Fruit fly (Drosophila melanogaster) whole organism, embryonic: ENCODE measurements around the gene grsm.

Source experiments
- Atf3 ChIP-seq: fragments of 200-800 bp; sonication (Bioruptor generic); optimal IDR thresholded peaks from 3 replicates; lab custom pipeline; 2016; ENCODE audit warnings: missing biosample characterization, missing genetic modification characterization
- BtbVII ChIP-seq: fragments of 200-800 bp; sonication (Bioruptor generic); optimal IDR thresholded peaks from 3 replicates; lab custom pipeline; 2017; ENCODE audit warnings: missing biosample characterization, mild to moderate bottlenecking, missing genetic modification characterization
- CG10431 ChIP-seq: fragments of 200-800 bp; sonication (Bioruptor generic); optimal IDR thresholded peaks from 3 replicates; lab custom pipeline; 2018; ENCODE audit warnings: missing biosample characterization, mild to moderate bottlenecking, missing genetic modification characterization
- CG10979 ChIP-seq: fragments of 200-800 bp; sonication (Bioruptor generic); optimal IDR thresholded peaks from 2 replicates; lab custom pipeline; 2018; ENCODE audit warnings: missing biosample characterization, mild to moderate bottlenecking, missing genetic modification characterization, moderate library complexity
- CG13296 ChIP-seq: fragments of 200-800 bp; sonication (Bioruptor generic); optimal IDR thresholded peaks from 3 replicates; lab custom pipeline; 2018; ENCODE audit warnings: missing biosample characterization, mild to moderate bottlenecking, missing genetic modification characterization
- CG13775 ChIP-seq: fragments of 200-800 bp; sonication (Bioruptor generic); optimal IDR thresholded peaks from 3 replicates; lab custom pipeline; 2017; ENCODE audit warnings: missing biosample characterization, mild to moderate bottlenecking, missing genetic modification characterization
- CG14710 ChIP-seq: fragments of 200-800 bp; sonication (Bioruptor generic); optimal IDR thresholded peaks from 3 replicates; lab custom pipeline; 2019; ENCODE audit warnings: missing biosample characterization, mild to moderate bottlenecking, missing genetic modification characterization, moderate library complexity
- CG15073 ChIP-seq: fragments of 200-800 bp; sonication (Bioruptor generic); optimal IDR thresholded peaks from 2 replicates; lab custom pipeline; 2016; ENCODE audit warnings: missing biosample characterization, missing genetic modification characterization
- CG16815 ChIP-seq: fragments of 200-800 bp; sonication (Bioruptor generic); optimal IDR thresholded peaks from 3 replicates; lab custom pipeline; 2017; ENCODE audit warnings: missing biosample characterization, mild to moderate bottlenecking, missing genetic modification characterization
- CG33213 ChIP-seq: fragments of 200-800 bp; sonication (Bioruptor generic); optimal IDR thresholded peaks from 3 replicates; lab custom pipeline; 2016; ENCODE audit warnings: missing biosample characterization, missing genetic modification characterization
- CG4707 ChIP-seq: fragments of 200-800 bp; sonication (Bioruptor generic); optimal IDR thresholded peaks from 2 replicates; lab custom pipeline; 2018; ENCODE audit warnings: missing biosample characterization, mild to moderate bottlenecking, missing genetic modification characterization, moderate library complexity
- CG6175 ChIP-seq: fragments of 200-800 bp; sonication (Bioruptor generic); IDR thresholded peaks from 3 replicates; pipeline ENCODE4 v1.3.6; 2022; ENCODE audit warnings: missing biosample characterization, missing genetic modification characterization
- CG6854 ChIP-seq: fragments of 200-800 bp; sonication (Bioruptor generic); optimal IDR thresholded peaks from 3 replicates; lab custom pipeline; 2017; ENCODE audit warnings: missing biosample characterization, mild to moderate bottlenecking, missing genetic modification characterization
- CG7357 ChIP-seq: fragments of 200-800 bp; sonication (Bioruptor generic); IDR thresholded peaks from 3 replicates; pipeline ENCODE4 v1.3.6; 2022; ENCODE audit warnings: missing biosample characterization, missing genetic modification characterization
- CG7928 ChIP-seq: fragments of 200-800 bp; sonication (Bioruptor generic); optimal IDR thresholded peaks from 2 replicates; lab custom pipeline; 2017; ENCODE audit warnings: missing biosample characterization, mild to moderate bottlenecking, missing genetic modification characterization
- CG8944 ChIP-seq: fragments of 200-800 bp; sonication (Bioruptor generic); optimal IDR thresholded peaks from 3 replicates; lab custom pipeline; 2016; ENCODE audit warnings: missing biosample characterization, missing genetic modification characterization
- Dp ChIP-seq: fragments of 200-800 bp; sonication (Bioruptor generic); optimal IDR thresholded peaks from 2 replicates; lab custom pipeline; 2018; ENCODE audit warnings: missing biosample characterization, mild to moderate bottlenecking, missing genetic modification characterization, moderate library complexity
- Fer2 ChIP-seq: fragments of 200-800 bp; sonication (Bioruptor generic); optimal IDR thresholded peaks from 2 replicates; lab custom pipeline; 2018; ENCODE audit warnings: missing biosample characterization, mild to moderate bottlenecking, missing genetic modification characterization, moderate library complexity
- Fer3 ChIP-seq: fragments of 200-800 bp; sonication (Bioruptor generic); optimal IDR thresholded peaks from 2 replicates; lab custom pipeline; 2018; ENCODE audit warnings: missing biosample characterization, mild to moderate bottlenecking, missing genetic modification characterization, moderate library complexity
- Max ChIP-seq: fragments of 200-800 bp; sonication (Bioruptor generic); optimal IDR thresholded peaks from 2 replicates; lab custom pipeline; 2016; ENCODE audit warnings: missing biosample characterization, mild to moderate bottlenecking, missing genetic modification characterization
- Meics ChIP-seq: fragments of 200-800 bp; sonication (Bioruptor generic); optimal IDR thresholded peaks from 2 replicates; lab custom pipeline; 2017; ENCODE audit warnings: missing biosample characterization, mild to moderate bottlenecking, missing genetic modification characterization
- NC2β ChIP-seq: fragments of 200-800 bp; sonication (Bioruptor generic); optimal IDR thresholded peaks from 2 replicates; lab custom pipeline; 2016; ENCODE audit warnings: missing biosample characterization, missing genetic modification characterization
- Oaz ChIP-seq: fragments of 200-800 bp; sonication (Bioruptor generic); IDR thresholded peaks from 2 replicates; pipeline ENCODE4 v1.3.6; 2022; ENCODE audit warnings: missing biosample characterization, missing genetic modification characterization
- Poxn ChIP-seq: fragments of 200-800 bp; sonication (Bioruptor generic); IDR thresholded peaks from 2 replicates; pipeline ENCODE4 v1.3.6; 2022; ENCODE audit warnings: missing biosample characterization, missing genetic modification characterization
- Ptx1 ChIP-seq: fragments of 200-800 bp; sonication (Bioruptor generic); IDR thresholded peaks from 2 replicates; pipeline ENCODE4 v1.3.6; 2022; ENCODE audit warnings: missing biosample characterization, missing genetic modification characterization
- Rfx ChIP-seq: fragments of 200-800 bp; sonication (Bioruptor generic); IDR thresholded peaks from 2 replicates; pipeline ENCODE4 v1.3.6; 2022; ENCODE audit warnings: missing biosample characterization, missing genetic modification characterization
- ab ChIP-seq: fragments of 200-800 bp; sonication (Bioruptor generic); optimal IDR thresholded peaks from 2 replicates; lab custom pipeline; 2016; ENCODE audit warnings: missing biosample characterization, missing genetic modification characterization
- az2 ChIP-seq: fragments of 200-800 bp; sonication (Bioruptor generic); optimal IDR thresholded peaks from 3 replicates; lab custom pipeline; 2016; ENCODE audit warnings: missing biosample characterization, missing genetic modification characterization
- bigmax ChIP-seq: fragments of 200-800 bp; sonication (Bioruptor generic); optimal IDR thresholded peaks from 2 replicates; lab custom pipeline; 2018; ENCODE audit warnings: missing biosample characterization, mild to moderate bottlenecking, missing genetic modification characterization
- bowl ChIP-seq: fragments of 200-800 bp; sonication (Bioruptor generic); IDR thresholded peaks from 2 replicates; pipeline ENCODE4 v1.3.6; 2022; ENCODE audit warnings: missing biosample characterization, missing genetic modification characterization
- chif ChIP-seq, 2 experiments: fragments of 200-800 bp; sonication (Bioruptor generic); optimal IDR thresholded peaks; 3 replicates each; lab custom pipeline; 2016; ENCODE audit warnings: missing biosample characterization in 2 of 2, missing genetic modification characterization in 2 of 2
- chinmo ChIP-seq: fragments of 200-800 bp; sonication (Bioruptor generic); IDR thresholded peaks from 4 replicates; pipeline ENCODE4 v1.3.6; 2022; ENCODE audit warnings: missing biosample characterization, missing genetic modification characterization; ENCODE audit not compliant: partially characterized antibody
- da ChIP-seq: fragments of 200-800 bp; sonication (Bioruptor generic); optimal IDR thresholded peaks from 2 replicates; lab custom pipeline; 2016; ENCODE audit warnings: missing biosample characterization, missing genetic modification characterization
- dmrt11E ChIP-seq: fragments of 200-800 bp; sonication (Bioruptor generic); optimal IDR thresholded peaks from 3 replicates; lab custom pipeline; 2018; ENCODE audit warnings: missing biosample characterization, mild to moderate bottlenecking, missing genetic modification characterization, moderate library complexity
- en ChIP-seq: fragments of 200-800 bp; sonication (Bioruptor generic); optimal IDR thresholded peaks from 2 replicates; lab custom pipeline; 2016; ENCODE audit warnings: missing biosample characterization, missing genetic modification characterization
- fd64A ChIP-seq: fragments of 200-800 bp; sonication (Bioruptor generic); optimal IDR thresholded peaks from 3 replicates; lab custom pipeline; 2018; ENCODE audit warnings: missing biosample characterization, mild to moderate bottlenecking, missing genetic modification characterization
- fru ChIP-seq: fragments of >200 bp; optimal IDR thresholded peaks from 2 replicates; lab custom pipeline; 2017
- fu2 ChIP-seq: fragments of 200-800 bp; sonication (Bioruptor generic); optimal IDR thresholded peaks from 2 replicates; lab custom pipeline; 2016; ENCODE audit warnings: missing biosample characterization, missing genetic modification characterization
- gsb ChIP-seq: fragments of 200-800 bp; sonication (Bioruptor generic); IDR thresholded peaks from 2 replicates; pipeline ENCODE4 v1.3.6; 2022; ENCODE audit warnings: missing biosample characterization, missing genetic modification characterization
- h ChIP-seq: fragments of >200 bp; optimal IDR thresholded peaks from 2 replicates; lab custom pipeline; 2017
- her ChIP-seq: fragments of 200-800 bp; sonication (Bioruptor generic); optimal IDR thresholded peaks from 2 replicates; lab custom pipeline; 2016; ENCODE audit warnings: missing biosample characterization, missing genetic modification characterization
- hkb ChIP-seq, 2 experiments: fragments of 200-800 bp in 1 of 2; fragments of >200 bp in 1 of 2; sonication (Bioruptor generic) in 1 of 2; IDR thresholded peaks in 1 of 2; optimal IDR thresholded peaks in 1 of 2; 2 replicates each; pipeline versions ENCODE4 v1.3.6 to Lab custom; 2017 to 2022; ENCODE audit warnings: missing biosample characterization in 1 of 2, missing genetic modification characterization in 1 of 2
- inv ChIP-seq: fragments of 200-800 bp; sonication (Bioruptor generic); IDR thresholded peaks from 2 replicates; pipeline ENCODE4 v1.3.6; 2022; ENCODE audit warnings: missing biosample characterization, missing genetic modification characterization; ENCODE audit not compliant: partially characterized antibody
- kay ChIP-seq: fragments of 200-800 bp; sonication (Bioruptor generic); optimal IDR thresholded peaks from 2 replicates; lab custom pipeline; 2016; ENCODE audit warnings: missing biosample characterization, missing genetic modification characterization
- maf-S ChIP-seq: fragments of 200-800 bp; sonication (Bioruptor generic); optimal IDR thresholded peaks from 2 replicates; lab custom pipeline; 2016; ENCODE audit warnings: missing biosample characterization, missing genetic modification characterization
- pho ChIP-seq: fragments of 200-800 bp; sonication (Bioruptor generic); optimal IDR thresholded peaks from 2 replicates; lab custom pipeline; 2016; ENCODE audit warnings: missing biosample characterization, missing genetic modification characterization
- pnt ChIP-seq: fragments of 200-800 bp; sonication (Bioruptor generic); optimal IDR thresholded peaks from 3 replicates; lab custom pipeline; 2016; ENCODE audit warnings: missing biosample characterization, missing genetic modification characterization
- sisA ChIP-seq: fragments of 200-800 bp; sonication (Bioruptor generic); IDR thresholded peaks from 2 replicates; pipeline ENCODE4 v1.3.6; 2022; ENCODE audit warnings: missing biosample characterization, missing genetic modification characterization
- sr ChIP-seq: fragments of 200-800 bp; sonication (Bioruptor generic); IDR thresholded peaks from 3 replicates; pipeline ENCODE4 v1.3.6; 2022; ENCODE audit warnings: missing biosample characterization, missing genetic modification characterization
- twi ChIP-seq: fragments of 200-800 bp; optimal IDR thresholded peaks from 2 replicates; lab custom pipeline; 2019; ENCODE audit warnings: missing biosample characterization, mild to moderate bottlenecking, missing genetic modification characterization, moderate library complexity
- unc-4 ChIP-seq: fragments of 200-800 bp; sonication (Bioruptor generic); IDR thresholded peaks from 2 replicates; pipeline ENCODE4 v1.3.6; 2022; ENCODE audit warnings: missing biosample characterization, missing genetic modification characterization; ENCODE audit not compliant: partially characterized antibody

The grsm gene

DNA sequence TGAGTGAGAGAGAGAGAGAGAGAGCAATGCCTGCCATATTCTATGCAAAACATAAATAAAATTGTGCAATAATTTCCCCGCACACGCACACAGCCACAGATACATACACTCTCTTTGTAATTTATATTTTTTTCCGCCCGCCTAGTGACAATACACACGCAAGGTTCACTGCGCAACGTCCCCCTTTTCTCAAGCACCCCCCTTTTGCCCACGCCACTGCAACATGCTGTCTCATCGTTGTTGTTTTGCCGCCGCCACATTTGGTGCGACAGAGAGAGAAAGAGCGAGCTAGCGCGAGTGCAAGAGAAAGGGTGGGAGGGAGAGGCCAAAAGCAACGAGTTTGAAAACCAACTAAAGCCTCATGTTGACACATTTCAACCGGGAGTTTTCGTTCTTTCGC, 44.8 kb upstream of the grsm start (continued):
- no peak for TF ChIP-seq fru (lab: Kevin White, UChicago)
- TF ChIP-seq CG33213 (GFP tag; lab: Kevin White, UChicago), result peak; percentile 37
- TF ChIP-seq her (GFP tag; lab: Kevin White, UChicago), result peak; percentile 20
- 0 out of 3 replicates have a peak, but pooled peaks have one; percentile 65 for TF ChIP-seq CG6175 (GFP tag; lab: Robert Waterston, UW)
- TF ChIP-seq Rfx (GFP tag; lab: Robert Waterston, UW), result peak; percentile 75
- TF ChIP-seq hkb (optimal IDR thresholded peaks at IDR 0.05; lab: Kevin White, UChicago), result no peak
- TF ChIP-seq hkb (GFP tag; IDR thresholded peaks at IDR 0.05; lab: Robert Waterston, UW), result peak; percentile 60
- peak; percentile 44 for TF ChIP-seq BtbVII
- TF ChIP-seq Fer3 (tag; lab: Kevin White, UChicago), result peak; percentile 25
- TF ChIP-seq Dp (GFP tag; lab: Kevin White, UChicago), result no peak
- TF ChIP-seq Fer2 (tag; lab: Kevin White, UChicago), result no peak
- TF ChIP-seq kay (GFP tag; lab: Kevin White, UChicago), result peak; percentile 80
- TF ChIP-seq Max (GFP tag; lab: Kevin White, UChicago), result peak; percentile 30
- no peak for TF ChIP-seq inv
- peak; percentile 3 for TF ChIP-seq az2 (GFP tag; lab: Kevin White, UChicago)
- TF ChIP-seq Ptx1, result peak; percentile 77
- peak; percentile 74; the same call in 2 of the 3 replicates for TF ChIP-seq sr (GFP tag; lab: Robert Waterston, UW)
- peak; percentile 70 for TF ChIP-seq pho (GFP tag; lab: Kevin White, UChicago)
- no peak for TF ChIP-seq Poxn (GFP tag; lab: Robert Waterston, UW)
- TF ChIP-seq chif (GFP tag; optimal IDR thresholded peaks at IDR 0.05; lab: Kevin White, UChicago), result peak; percentile 58 to 62
- TF ChIP-seq CG13775, result peak; percentile 41
- no peak for TF ChIP-seq NC2β (GFP tag; lab: Kevin White, UChicago)
- peak; percentile 74 for TF ChIP-seq sisA (GFP tag; lab: Robert Waterston, UW)
- peak; percentile 41; the same call in 1 of the 2 replicates for TF ChIP-seq Oaz
- peak; percentile 13 for TF ChIP-seq bigmax (GFP tag; lab: Kevin White, UChicago)
- TF ChIP-seq fu2 (GFP tag; lab: Kevin White, UChicago), result peak; percentile 53
- TF ChIP-seq CG8944 (GFP tag; lab: Kevin White, UChicago), result peak; percentile 66
- TF ChIP-seq h (lab: Kevin White, UChicago), result no peak
- no peak for TF ChIP-seq CG15073 (GFP tag; lab: Kevin White, UChicago)
- TF ChIP-seq pnt, result peak; percentile 40
- TF ChIP-seq bowl (GFP tag; lab: Robert Waterston, UW), result peak; percentile 51; the same call in 1 of the 2 replicates
- peak; percentile 38 for TF ChIP-seq da (GFP tag; lab: Kevin White, UChicago)
- TF ChIP-seq CG13296 (GFP tag; lab: Kevin White, UChicago), result peak; percentile 30
- TF ChIP-seq CG7928 (GFP tag; lab: Kevin White, UChicago), result no peak
- TF ChIP-seq Atf3 (GFP tag; lab: Kevin White, UChicago), result peak; percentile 21
- TF ChIP-seq CG10431 (GFP tag; lab: Kevin White, UChicago), result no peak
- TF ChIP-seq chinmo (GFP tag; lab: Robert Waterston, UW), result 0 out of 4 replicates have a peak, but pooled peaks have one; percentile 67
- peak; percentile 47 for TF ChIP-seq CG10979 (tag; lab: Kevin White, UChicago)
- no peak for TF ChIP-seq unc-4 (GFP tag; lab: Robert Waterston, UW)
- peak; percentile 18 for TF ChIP-seq twi
- peak; percentile 0 for TF ChIP-seq fd64A (GFP tag; lab: Kevin White, UChicago)
- peak; percentile 65 for TF ChIP-seq gsb (GFP tag; lab: Robert Waterston, UW)
- TF ChIP-seq dmrt11E (tag; lab: Kevin White, UChicago), result peak; percentile 49
- TF ChIP-seq CG4707 (GFP tag; lab: Kevin White, UChicago), result peak; percentile 43
- peak; percentile 64 for TF ChIP-seq maf-S (GFP tag; lab: Kevin White, UChicago)
- TF ChIP-seq CG6854 (GFP tag; lab: Kevin White, UChicago), result no peak
- TF ChIP-seq Meics (GFP tag; lab: Kevin White, UChicago), result peak; percentile 59
- peak; percentile 31 for TF ChIP-seq ab (GFP tag; lab: Kevin White, UChicago)
- no peak for TF ChIP-seq CG14710
- 0 out of 3 replicates have a peak, but pooled peaks have one; percentile 29 for TF ChIP-seq CG7357
- TF ChIP-seq en, result no peak
- TF ChIP-seq CG16815 (GFP tag; lab: Kevin White, UChicago), result peak; percentile 29
